Worm (Caenorhabditis elegans) whole organism, L3 larva: ENCODE results near the gene ceh-16.
A peak's percentile ranks its signal among the peaks of the same experiment; 100 is the strongest.

Experiments
- R02D3.7 ChIP-seq: fragments of 150-350 bp; optimal IDR thresholded peaks from 2 replicates; lab custom pipeline; 2014; ENCODE audit warnings: missing biosample characterization, missing genetic modification characterization
- ZK546.5 ChIP-seq: sonication (generic microtip); optimal IDR thresholded peaks from 2 replicates; lab custom pipeline; 2017; ENCODE audit warnings: missing biosample characterization, missing genetic modification characterization
- aly-2 ChIP-seq: fragments of 150-350 bp; optimal IDR thresholded peaks from 2 replicates; lab custom pipeline; 2014; ENCODE audit warnings: missing biosample characterization, missing genetic modification characterization
- ama-1 ChIP-seq: fragments of 150-350 bp; optimal IDR thresholded peaks from 2 replicates; lab custom pipeline; 2018
- ceh-16 ChIP-seq: sonication (generic microtip); optimal IDR thresholded peaks from 2 replicates; lab custom pipeline; 2017; ENCODE audit warnings: missing biosample characterization, missing genetic modification characterization
- ceh-28 ChIP-seq: fragments of 150-350 bp; optimal IDR thresholded peaks from 2 replicates; lab custom pipeline; 2014; ENCODE audit warnings: missing biosample characterization, missing genetic modification reagents, missing genetic modification characterization
- ceh-82 ChIP-seq: fragments of 150-350 bp; optimal IDR thresholded peaks from 2 replicates; lab custom pipeline; 2014; ENCODE audit warnings: missing biosample characterization, missing genetic modification characterization
- ceh-9 ChIP-seq: sonication (generic microtip); optimal IDR thresholded peaks from 2 replicates; lab custom pipeline; 2018; ENCODE audit warnings: missing biosample characterization, missing genetic modification characterization
- daf-12 ChIP-seq: fragments of 150-350 bp; optimal IDR thresholded peaks from 2 replicates; lab custom pipeline; 2014; ENCODE audit warnings: missing biosample characterization, missing genetic modification reagents, missing genetic modification characterization
- egl-27 ChIP-seq: sonication (generic microtip); optimal IDR thresholded peaks from 4 replicates; lab custom pipeline; 2017; ENCODE audit warnings: missing biosample characterization, missing genetic modification reagents, missing genetic modification characterization
- egl-5 ChIP-seq: fragments of 150-350 bp; optimal IDR thresholded peaks from 2 replicates; lab custom pipeline; 2017; ENCODE audit warnings: missing biosample characterization, missing genetic modification reagents, missing genetic modification characterization, inconsistent platforms
- elt-1 ChIP-seq: fragments of 150-350 bp; optimal IDR thresholded peaks from 2 replicates; lab custom pipeline; 2014; ENCODE audit warnings: missing biosample characterization, missing genetic modification characterization
- elt-2 ChIP-seq: sonication (generic microtip); optimal IDR thresholded peaks from 2 replicates; lab custom pipeline; 2016; ENCODE audit warnings: missing genetic modification reagents, mild to moderate bottlenecking, missing genetic modification characterization, missing compliant biosample characterization
- elt-3 ChIP-seq, 3 experiments: fragments of 150-350 bp in 1 of 3; sonication (generic microtip) in 2 of 3; optimal IDR thresholded peaks; 2 replicates in 2 of 3; 4 replicates in 1 of 3; lab custom pipeline; 2014 to 2017; ENCODE audit warnings: missing biosample characterization in 3 of 3, missing genetic modification characterization in 3 of 3
- eor-1 ChIP-seq, 2 experiments: fragments of 150-350 bp; optimal IDR thresholded peaks; 2 replicates each; lab custom pipeline; 2014 to 2018; ENCODE audit warnings: missing biosample characterization in 2 of 2, missing genetic modification characterization in 2 of 2
- fkh-10 ChIP-seq: sonication (generic microtip); optimal IDR thresholded peaks from 2 replicates; lab custom pipeline; 2017; ENCODE audit warnings: missing biosample characterization, missing genetic modification reagents, missing genetic modification characterization
- fkh-2 ChIP-seq: fragments of 150-350 bp; optimal IDR thresholded peaks from 2 replicates; lab custom pipeline; 2014; ENCODE audit warnings: missing biosample characterization, missing genetic modification reagents, missing genetic modification characterization
- fos-1 ChIP-seq: fragments of 150-350 bp; optimal IDR thresholded peaks from 2 replicates; lab custom pipeline; 2014; ENCODE audit warnings: missing biosample characterization, missing genetic modification characterization
- hmg-11 ChIP-seq: sonication (generic microtip); optimal IDR thresholded peaks from 2 replicates; lab custom pipeline; 2016; ENCODE audit warnings: missing genetic modification characterization, missing compliant biosample characterization
- jun-1 ChIP-seq: fragments of 150-350 bp; optimal IDR thresholded peaks from 2 replicates; lab custom pipeline; 2014; ENCODE audit warnings: missing biosample characterization, missing genetic modification reagents, missing genetic modification characterization
- lin-15B ChIP-seq: fragments of 150-350 bp; optimal IDR thresholded peaks from 2 replicates; lab custom pipeline; 2014; ENCODE audit warnings: missing biosample characterization, missing genetic modification characterization
- lin-39 ChIP-seq: fragments of 150-350 bp; optimal IDR thresholded peaks from 2 replicates; lab custom pipeline; 2018; ENCODE audit warnings: missing biosample characterization, missing genetic modification reagents, missing genetic modification characterization
- lsy-12 ChIP-seq: sonication (generic microtip); optimal IDR thresholded peaks from 2 replicates; lab custom pipeline; 2016; ENCODE audit warnings: mild to moderate bottlenecking, missing genetic modification characterization, missing compliant biosample characterization
- mdl-1 ChIP-seq: fragments of 150-350 bp; optimal IDR thresholded peaks from 2 replicates; lab custom pipeline; 2014; ENCODE audit warnings: missing biosample characterization, missing genetic modification characterization
- mml-1 ChIP-seq: fragments of 150-350 bp; sonication (generic microtip); optimal IDR thresholded peaks from 3 replicates; lab custom pipeline; 2014; ENCODE audit warnings: missing biosample characterization, missing genetic modification characterization
- nfya-1 ChIP-seq: sonication (generic microtip); optimal IDR thresholded peaks from 2 replicates; lab custom pipeline; 2017; ENCODE audit warnings: missing genetic modification characterization, mild to moderate bottlenecking, missing compliant biosample characterization, antibody characterized with exemption, moderate library complexity; ENCODE audit not compliant: insufficient read depth
- nhr-11 ChIP-seq: fragments of 150-350 bp; optimal IDR thresholded peaks from 2 replicates; lab custom pipeline; 2014; ENCODE audit warnings: missing biosample characterization, missing genetic modification characterization
- nhr-12 ChIP-seq: fragments of 150-350 bp; optimal IDR thresholded peaks from 2 replicates; lab custom pipeline; 2014; ENCODE audit warnings: missing biosample characterization, missing genetic modification characterization
- nhr-23 ChIP-seq: fragments of 150-350 bp; optimal IDR thresholded peaks from 2 replicates; lab custom pipeline; 2014; ENCODE audit warnings: missing biosample characterization, missing genetic modification reagents, missing genetic modification characterization
- nhr-237 ChIP-seq: fragments of 150-350 bp; optimal IDR thresholded peaks from 2 replicates; lab custom pipeline; 2014; ENCODE audit warnings: missing biosample characterization, missing genetic modification characterization
- nhr-25 ChIP-seq: sonication (generic microtip); optimal IDR thresholded peaks from 2 replicates; lab custom pipeline; 2017; ENCODE audit warnings: missing biosample characterization, missing genetic modification characterization
- nhr-28 ChIP-seq: fragments of 150-350 bp; optimal IDR thresholded peaks from 2 replicates; lab custom pipeline; 2014; ENCODE audit warnings: missing biosample characterization, missing genetic modification characterization
- nhr-43 ChIP-seq: sonication (generic microtip); optimal IDR thresholded peaks from 2 replicates; lab custom pipeline; 2016; ENCODE audit warnings: mild to moderate bottlenecking, missing genetic modification characterization, missing compliant biosample characterization; ENCODE audit not compliant: poor library complexity, severe bottlenecking
- nhr-67 ChIP-seq: fragments of 150-350 bp; optimal IDR thresholded peaks from 2 replicates; lab custom pipeline; 2014; ENCODE audit warnings: missing biosample characterization, missing genetic modification characterization
- nhr-76 ChIP-seq: fragments of 150-350 bp; sonication (generic microtip); optimal IDR thresholded peaks from 5 replicates; lab custom pipeline; 2014; ENCODE audit warnings: missing biosample characterization, missing genetic modification characterization
- nhr-77 ChIP-seq: fragments of 150-350 bp; optimal IDR thresholded peaks from 2 replicates; lab custom pipeline; 2014; ENCODE audit warnings: missing biosample characterization, missing genetic modification characterization
- pha-4 ChIP-seq: fragments of 150-350 bp; optimal IDR thresholded peaks from 2 replicates; lab custom pipeline; 2014; ENCODE audit warnings: missing biosample characterization, missing genetic modification reagents, missing genetic modification characterization
- pqm-1 ChIP-seq: fragments of 150-350 bp; optimal IDR thresholded peaks from 2 replicates; lab custom pipeline; 2017; ENCODE audit warnings: missing biosample characterization, missing genetic modification characterization, inconsistent platforms
- sea-2 ChIP-seq: fragments of 150-350 bp; sonication (generic microtip); optimal IDR thresholded peaks from 4 replicates; lab custom pipeline; 2014; ENCODE audit warnings: missing biosample characterization, missing genetic modification reagents, missing genetic modification characterization
- skn-1 ChIP-seq: fragments of 150-350 bp; optimal IDR thresholded peaks from 2 replicates; lab custom pipeline; 2014; ENCODE audit warnings: missing biosample characterization, missing genetic modification characterization
- snpc-4 ChIP-seq: fragments of 150-350 bp; optimal IDR thresholded peaks from 2 replicates; lab custom pipeline; 2014; ENCODE audit warnings: missing biosample characterization, missing genetic modification characterization
- tbx-2 ChIP-seq: sonication (generic microtip); optimal IDR thresholded peaks from 2 replicates; lab custom pipeline; 2016; ENCODE audit warnings: mild to moderate bottlenecking, missing genetic modification characterization, missing compliant biosample characterization
- unc-39 ChIP-seq: sonication (generic microtip); optimal IDR thresholded peaks from 4 replicates; lab custom pipeline; 2017; ENCODE audit warnings: missing biosample characterization, missing genetic modification characterization
- unc-62 ChIP-seq: fragments of 150-350 bp; sonication (generic microtip); optimal IDR thresholded peaks from 4 replicates; lab custom pipeline; 2014; ENCODE audit warnings: missing biosample characterization, missing genetic modification reagents, missing genetic modification characterization
- zag-1 ChIP-seq: fragments of 150-350 bp; optimal IDR thresholded peaks from 2 replicates; lab custom pipeline; 2014; ENCODE audit warnings: missing biosample characterization, missing genetic modification characterization
- ztf-11 ChIP-seq: fragments of 150-350 bp; optimal IDR thresholded peaks from 2 replicates; lab custom pipeline; 2014; ENCODE audit warnings: missing biosample characterization, missing genetic modification characterization
- ztf-4 ChIP-seq: fragments of 150-350 bp; optimal IDR thresholded peaks from 2 replicates; lab custom pipeline; 2014; ENCODE audit warnings: missing biosample characterization, missing genetic modification characterization

ceh-16 gene

DNA sequence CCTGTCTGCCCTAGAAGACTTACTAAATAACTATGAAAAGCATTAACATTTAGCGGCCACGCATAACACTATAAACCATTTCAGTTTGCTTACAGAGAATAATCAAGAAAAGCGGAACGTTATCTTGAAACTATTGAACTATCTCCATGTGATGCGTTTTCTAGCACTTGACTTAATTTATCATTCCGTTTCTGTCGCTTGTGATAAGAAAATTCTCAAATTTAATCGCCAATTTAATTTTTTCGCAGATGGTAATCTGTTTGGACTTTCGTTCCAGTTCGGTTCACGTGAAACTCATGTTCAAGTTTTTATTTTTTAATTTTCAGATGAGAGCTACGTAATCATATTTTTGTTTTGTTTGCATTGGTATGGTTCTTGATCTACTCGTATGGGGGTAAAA lies 34.4 kb downstream of the ceh-16 start (continued):
- TF ChIP-seq ceh-16 (tag; lab: Kevin White, UChicago) (no peak), jun-1 (peak; percentile 75), hmg-11 (tag; lab: Kevin White, UChicago) (no peak)
- TF ChIP-seq, all 47 proteins: peak for 5

DNA sequence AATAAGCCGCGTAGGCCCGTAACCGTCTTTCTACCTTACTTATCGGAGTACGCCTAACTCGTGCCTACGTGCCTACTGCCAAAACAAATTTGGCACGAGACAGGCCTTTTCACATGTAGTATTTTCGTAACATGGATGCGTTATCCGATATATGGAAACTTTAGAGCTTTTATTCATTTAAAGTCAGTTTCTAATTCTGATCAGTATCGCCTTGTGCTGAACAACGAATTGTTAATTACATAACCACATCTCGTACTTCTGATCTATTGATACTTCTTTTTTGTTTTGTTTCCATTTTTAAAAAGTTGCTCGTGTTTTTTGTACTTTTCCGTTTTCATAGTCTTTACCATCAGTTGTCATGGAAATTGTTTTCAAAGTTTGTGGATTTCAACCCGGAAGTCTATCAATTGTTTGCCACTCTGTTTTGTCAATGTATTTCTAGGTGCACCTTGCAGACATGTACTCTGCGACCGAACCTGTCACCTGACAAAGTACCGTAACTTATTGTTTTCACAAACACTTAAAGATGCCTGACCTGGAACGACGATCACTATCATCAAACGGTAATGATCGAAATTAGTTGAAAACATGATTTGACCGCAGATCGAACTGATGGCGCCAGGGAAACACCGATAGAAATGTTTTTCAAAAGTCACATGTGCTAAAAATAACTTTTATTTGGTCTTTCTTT lies 35.3 kb downstream of the ceh-16 start:
- no peak for TF ChIP-seq unc-39 (tag; lab: Kevin White, UChicago)
- no peak for TF ChIP-seq zag-1 (tag; lab: Kevin White, UChicago)
- TF ChIP-seq nhr-11 (tag; lab: Kevin White, UChicago), result no peak
- TF ChIP-seq lsy-12 (tag; lab: Kevin White, UChicago), result no peak
- TF ChIP-seq nhr-76 (tag; lab: Kevin White, UChicago), result no peak
- no peak for TF ChIP-seq jun-1
- no peak for TF ChIP-seq nhr-43 (tag; lab: Kevin White, UChicago)
- no peak for TF ChIP-seq unc-62
- TF ChIP-seq elt-2 (tag; lab: Kevin White, UChicago), result no peak
- TF ChIP-seq fkh-2 (tag; lab: Kevin White, UChicago), result no peak
- TF ChIP-seq elt-1 (tag; lab: Kevin White, UChicago), result no peak
- TF ChIP-seq eor-1 (tag; optimal IDR thresholded peaks at IDR 0.05; lab: Kevin White, UChicago), result no peak

DNA sequence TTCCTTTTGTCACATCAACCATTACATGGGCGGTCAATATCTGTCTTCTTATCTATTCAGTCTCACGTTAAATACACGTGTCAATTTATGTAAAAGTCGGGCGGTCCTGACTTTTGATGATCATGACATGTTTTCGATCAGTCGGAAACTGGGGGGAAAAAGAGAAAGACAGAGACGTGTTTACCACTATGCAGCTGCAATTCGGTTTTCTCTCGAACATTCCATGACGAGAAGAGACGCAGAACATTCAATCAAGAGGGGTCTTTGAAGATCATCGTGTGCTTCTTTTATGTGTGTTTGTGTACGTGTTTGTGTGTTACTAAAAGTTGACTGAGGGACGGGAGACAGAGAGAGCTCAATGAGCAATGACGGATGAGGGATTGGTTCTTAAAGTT lies 35.8 kb downstream of the ceh-16 start:
- TF ChIP-seq mml-1, result peak; percentile 79
- no peak for TF ChIP-seq fos-1 (tag; lab: Kevin White, UChicago)
- no peak for TF ChIP-seq nhr-77 (tag; lab: Kevin White, UChicago)
- TF ChIP-seq nhr-67 (tag; lab: Kevin White, UChicago), result no peak
- peak; percentile 52 for TF ChIP-seq lin-15B (tag; lab: Kevin White, UChicago)
- TF ChIP-seq nhr-28 (tag; lab: Kevin White, UChicago), result no peak
- peak; percentile 46 for TF ChIP-seq nhr-76 (tag; lab: Kevin White, UChicago)
- no peak for TF ChIP-seq ZK546.5
- peak; percentile 98 for TF ChIP-seq pha-4 (tag; lab: Kevin White, UChicago)
- no peak for TF ChIP-seq daf-12 (tag; lab: Kevin White, UChicago)
- TF ChIP-seq unc-62, result peak; percentile 84
- peak; percentile 78 for TF ChIP-seq nhr-11 (tag; lab: Kevin White, UChicago)
- peak; percentile 89 for TF ChIP-seq lsy-12 (tag; lab: Kevin White, UChicago)
- peak; percentile 98 for TF ChIP-seq elt-2 (tag; lab: Kevin White, UChicago)
- no peak for TF ChIP-seq unc-39 (tag; lab: Kevin White, UChicago)
- TF ChIP-seq zag-1 (tag; lab: Kevin White, UChicago), result no peak
- no peak for TF ChIP-seq ceh-16 (tag; lab: Kevin White, UChicago)
- TF ChIP-seq eor-1 (tag; optimal IDR thresholded peaks at IDR 0.05; lab: Kevin White, UChicago), result peak in 1 of 2 experiments; percentile 32
- no peak for TF ChIP-seq ztf-11 (tag; lab: Kevin White, UChicago)
- TF ChIP-seq elt-1 (tag; lab: Kevin White, UChicago), result peak; percentile 85
- TF ChIP-seq elt-3 (tag; optimal IDR thresholded peaks at IDR 0.05; lab: Kevin White, UChicago), result peak in 1 of 3 experiments; percentile 90
- TF ChIP-seq nhr-25, result peak; percentile 92
- TF ChIP-seq ama-1 (lab: Kevin White, UChicago), result peak; percentile 90
- peak; percentile 58 for TF ChIP-seq egl-27 (tag; lab: Kevin White, UChicago)
- peak; percentile 80 for TF ChIP-seq skn-1
- TF ChIP-seq ztf-4 (tag; lab: Kevin White, UChicago), result peak; percentile 66
- TF ChIP-seq nhr-12, result no peak
- TF ChIP-seq aly-2 (tag; lab: Kevin White, UChicago), result no peak
- no peak for TF ChIP-seq fkh-10 (GFP tag; lab: Kevin White, UChicago)
- TF ChIP-seq lin-39 (tag; lab: Kevin White, UChicago), result peak; percentile 88
- TF ChIP-seq sea-2 (GFP tag; lab: Kevin White, UChicago), result no peak
- peak; percentile 96 for TF ChIP-seq nhr-23 (tag; lab: Kevin White, UChicago)
- TF ChIP-seq ceh-82, result no peak
- peak; percentile 85 for TF ChIP-seq nfya-1 (tag; lab: Kevin White, UChicago)
- peak; percentile 74 for TF ChIP-seq snpc-4 (tag; lab: Kevin White, UChicago)
- peak; percentile 99 for TF ChIP-seq egl-5 (tag; lab: Kevin White, UChicago)
- peak; percentile 89 for TF ChIP-seq jun-1
- TF ChIP-seq R02D3.7 (tag; lab: Kevin White, UChicago), result peak; percentile 33
- TF ChIP-seq mdl-1 (tag; lab: Kevin White, UChicago), result peak; percentile 78
- TF ChIP-seq fkh-2 (tag; lab: Kevin White, UChicago), result peak; percentile 25
- peak; percentile 88 for TF ChIP-seq tbx-2 (tag; lab: Kevin White, UChicago)
- TF ChIP-seq ceh-28 (tag; lab: Kevin White, UChicago), result peak; percentile 79
- peak; percentile 93 for TF ChIP-seq nhr-43 (tag; lab: Kevin White, UChicago)
- no peak for TF ChIP-seq nhr-237 (tag; lab: Kevin White, UChicago)
- peak; percentile 82 for TF ChIP-seq pqm-1 (tag; lab: Kevin White, UChicago)
- peak; percentile 37 for TF ChIP-seq hmg-11 (tag; lab: Kevin White, UChicago)
- no peak for TF ChIP-seq ceh-9 (tag; lab: Kevin White, UChicago)
